Worm (Caenorhabditis elegans): ENCODE data around the gene ran-3.

ran-3 gene

DNA sequence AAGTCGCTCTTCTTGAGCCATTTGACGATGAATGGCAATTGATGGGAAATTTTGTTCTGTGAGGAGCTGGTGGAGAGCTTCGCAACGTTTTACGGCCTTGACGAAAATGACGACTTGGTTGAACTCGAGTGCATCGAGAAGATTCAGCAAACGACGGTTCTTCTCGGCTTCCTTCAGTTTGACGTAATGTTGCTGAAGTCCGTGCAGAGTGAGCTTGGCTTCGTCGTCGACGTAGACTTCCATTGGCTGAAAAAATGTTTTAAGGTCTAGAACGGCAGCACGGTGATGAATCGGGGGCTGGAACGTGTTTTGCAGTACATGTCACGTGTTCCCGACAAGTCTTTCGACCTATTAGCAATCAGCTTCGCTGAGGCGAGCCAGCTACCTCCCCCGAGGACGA lies 2.6 kb upstream of the ran-3 start:
- TF ChIP-seq M03D4.4 (tag; optimal IDR thresholded peaks at IDR 0.05): no peak
- no peak for TF ChIP-seq ceh-83 (GFP tag; optimal IDR thresholded peaks at IDR 0.05)
- no peak for TF ChIP-seq tbx-8 (GFP tag; optimal IDR thresholded peaks at IDR 0.05)
- no peak for TF ChIP-seq lin-13 (tag; optimal IDR thresholded peaks at IDR 0.05)
- TF ChIP-seq nhr-76 (tag; optimal IDR thresholded peaks at IDR 0.05): no peak
- TF ChIP-seq elt-1 (tag; optimal IDR thresholded peaks at IDR 0.05; ENCODE audit: borderline replicate concordance, insufficient read depth): no peak
- no peak for TF ChIP-seq nhr-237 (tag; optimal IDR thresholded peaks at IDR 0.05)
- no peak for TF ChIP-seq ceh-43 (GFP tag; optimal IDR thresholded peaks at IDR 0.05)
- TF ChIP-seq nhr-28 (tag; optimal IDR thresholded peaks at IDR 0.05): no peak
- no peak for TF ChIP-seq unc-39 (tag; optimal IDR thresholded peaks at IDR 0.05)
- no peak for TF ChIP-seq ceh-39 (tag; optimal IDR thresholded peaks at IDR 0.05)
- no peak for TF ChIP-seq mab-5 (tag; optimal IDR thresholded peaks at IDR 0.05)
- TF ChIP-seq snpc-4 (tag; optimal IDR thresholded peaks at IDR 0.05): no peak
- no peak for TF ChIP-seq lsy-2 (tag; optimal IDR thresholded peaks at IDR 0.05)
- no peak for TF ChIP-seq drap-1 (GFP tag; optimal IDR thresholded peaks at IDR 0.05)
- TF ChIP-seq sem-2 (GFP tag; optimal IDR thresholded peaks at IDR 0.05): no peak

DNA sequence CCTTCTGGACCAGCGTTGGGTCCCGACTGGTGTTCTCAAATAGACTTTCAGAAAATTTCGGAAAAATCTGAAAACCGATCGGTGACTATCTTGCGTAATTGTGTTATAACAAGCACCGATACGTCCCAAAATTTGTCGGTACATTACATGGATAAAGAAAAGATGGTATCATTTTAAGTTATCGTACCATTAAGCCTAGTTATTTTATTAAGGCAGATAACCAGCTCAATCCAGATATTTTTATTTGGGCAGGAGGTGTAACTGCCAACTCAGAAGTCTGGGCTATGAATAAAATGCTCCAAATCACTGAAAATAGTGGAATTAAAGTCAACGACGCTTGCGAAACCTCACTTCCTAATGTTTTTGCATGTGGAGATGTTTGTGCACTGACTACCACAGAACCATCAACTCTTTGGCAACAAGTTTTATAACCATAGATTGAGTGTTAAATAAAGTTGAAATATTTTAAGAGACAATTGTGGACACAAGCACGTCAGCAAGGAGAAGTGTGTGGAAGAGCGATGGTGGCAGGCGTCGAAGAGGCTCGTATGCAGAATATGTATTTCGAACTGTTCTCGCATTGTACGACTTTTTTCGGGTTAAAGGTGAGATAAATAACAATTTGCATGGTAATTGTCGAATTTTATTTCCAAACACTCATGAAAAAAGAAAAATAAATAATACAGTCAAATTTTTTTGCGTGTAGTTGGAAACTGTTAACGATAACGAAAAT lies 1.5 kb upstream of the ran-3 start:
- TF ChIP-seq ces-1 (GFP tag; optimal IDR thresholded peaks at IDR 0.05) (no peak), unc-39 (tag; optimal IDR thresholded peaks at IDR 0.05) (no peak), unc-120 (tag; optimal IDR thresholded peaks at IDR 0.05; ENCODE audit: poor library complexity, severe bottlenecking) (no peak), tbx-8 (GFP tag; optimal IDR thresholded peaks at IDR 0.05) (no peak), lin-32 (GFP tag; optimal IDR thresholded peaks at IDR 0.05) (no peak), pha-4 (tag; optimal IDR thresholded peaks at IDR 0.05) (no peak), nhr-12 (tag; optimal IDR thresholded peaks at IDR 0.05) (no peak), elt-1 (tag; optimal IDR thresholded peaks at IDR 0.05; ENCODE audit: borderline replicate concordance, insufficient read depth) (no peak), ham-2 (GFP tag; optimal IDR thresholded peaks at IDR 0.05) (no peak), nhr-2 (tag; optimal IDR thresholded peaks at IDR 0.05) (no peak), mls-2 (tag; optimal IDR thresholded peaks at IDR 0.05) (no peak), ceh-39 (tag; optimal IDR thresholded peaks at IDR 0.05) (no peak), nhr-28 (tag; optimal IDR thresholded peaks at IDR 0.05) (no peak), mep-1 (tag; optimal IDR thresholded peaks at IDR 0.05) (no peak), blmp-1 (tag; optimal IDR thresholded peaks at IDR 0.05) (no peak), flh-1 (GFP tag; optimal IDR thresholded peaks at IDR 0.05) (no peak), hlh-1 (tag; optimal IDR thresholded peaks at IDR 0.05) (no peak), zip-8 (tag; optimal IDR thresholded peaks at IDR 0.05) (no peak)

DNA sequence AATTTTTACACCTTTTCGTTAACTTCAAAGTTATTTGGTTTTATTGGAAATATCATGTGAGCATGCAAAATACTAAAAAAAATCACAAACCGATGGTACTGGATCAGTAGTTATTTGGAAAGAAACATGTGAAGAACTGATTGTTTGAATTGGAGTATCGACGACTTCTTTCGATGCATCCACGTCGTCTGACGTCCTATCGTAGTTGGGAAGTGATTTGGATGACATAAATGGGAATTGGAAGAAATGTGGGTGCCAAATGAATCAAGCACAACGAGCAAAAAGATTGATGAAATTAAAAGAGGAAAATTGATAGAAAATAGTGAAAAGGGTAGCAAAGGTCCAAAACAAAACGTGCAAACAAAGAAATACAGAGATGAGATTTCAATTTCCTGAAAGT lies 3.6 kb downstream of the ran-3 start, which contains the start of gene shw-1:
TSS of gene shw-1 (minus strand) at position 228 of the 400 bp plus-strand sequence.
- TF ChIP-seq drap-1 (GFP tag; optimal IDR thresholded peaks at IDR 0.05): no peak
- TF ChIP-seq lin-13 (tag; optimal IDR thresholded peaks at IDR 0.05): no peak
- TF ChIP-seq mab-5 (tag; optimal IDR thresholded peaks at IDR 0.05): no peak
- no peak for TF ChIP-seq pha-4 (tag; optimal IDR thresholded peaks at IDR 0.05)
- TF ChIP-seq hlh-1 (tag; optimal IDR thresholded peaks at IDR 0.05): no peak
- no peak for TF ChIP-seq sptf-1 (tag; optimal IDR thresholded peaks at IDR 0.05)
- TF ChIP-seq ceh-39 (tag; optimal IDR thresholded peaks at IDR 0.05): no peak
- TF ChIP-seq mep-1 (tag; optimal IDR thresholded peaks at IDR 0.05): no peak
- no peak for TF ChIP-seq ceh-83 (GFP tag; optimal IDR thresholded peaks at IDR 0.05)
- TF ChIP-seq elt-1 (tag; optimal IDR thresholded peaks at IDR 0.05; ENCODE audit: borderline replicate concordance, insufficient read depth): no peak

DNA sequence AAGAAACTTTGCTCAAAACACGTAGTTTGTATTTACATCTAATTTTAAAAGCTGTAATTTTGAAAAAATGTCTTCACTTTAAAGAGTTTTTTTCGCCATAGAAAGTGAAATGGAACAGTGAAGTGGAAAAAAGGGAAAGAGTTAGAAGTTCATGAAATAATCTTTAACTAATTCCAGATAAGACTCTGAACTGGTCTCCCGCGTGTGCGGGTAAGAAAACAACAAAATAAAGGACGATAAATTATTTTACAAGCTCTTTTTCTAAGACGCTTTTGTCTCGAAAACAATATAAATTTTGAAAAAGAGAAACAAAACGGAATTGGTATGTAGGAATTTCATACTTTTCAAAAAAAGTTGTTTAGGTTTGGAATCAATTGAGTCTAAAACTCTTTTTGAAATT lies 8.2 kb downstream of the ran-3 start:
- no peak for TF ChIP-seq unc-39 (tag; optimal IDR thresholded peaks at IDR 0.05)
- no peak for TF ChIP-seq mab-5 (tag; optimal IDR thresholded peaks at IDR 0.05)
- no peak for TF ChIP-seq ztf-11 (tag; optimal IDR thresholded peaks at IDR 0.05)
- no peak for TF ChIP-seq ceh-83 (GFP tag; optimal IDR thresholded peaks at IDR 0.05)
- no peak for TF ChIP-seq lin-32 (GFP tag; optimal IDR thresholded peaks at IDR 0.05)
- no peak for TF ChIP-seq pha-4 (tag; optimal IDR thresholded peaks at IDR 0.05)
- TF ChIP-seq bed-3 (GFP tag; optimal IDR thresholded peaks at IDR 0.05): no peak
